Fruit fly (Drosophila melanogaster): Measurements from ENCODE around the gene Rdl.

Gene Rdl

dm6 chr3L:9188622-9189021 is 6.7 kb upstream of the Rdl start:
- TF ChIP-seq CG17806 (tag; optimal IDR thresholded peaks at IDR 0.05) (no peak), CG8301 (tag; optimal IDR thresholded peaks at IDR 0.05) (no peak), gl (tag; optimal IDR thresholded peaks at IDR 0.05) (no peak), CG4496 (GFP tag; IDR thresholded peaks at IDR 0.05) (no peak), CG15710 (tag; optimal IDR thresholded peaks at IDR 0.05) (no peak), CG8159 (tag; optimal IDR thresholded peaks at IDR 0.05) (no peak), CG10348 (GFP tag; IDR thresholded peaks at IDR 0.05) (no peak), CG13204 (GFP tag; optimal IDR thresholded peaks at IDR 0.05) (no peak), rn (GFP tag; IDR thresholded peaks at IDR 0.05) (no peak), CG12605 (GFP tag; IDR thresholded peaks at IDR 0.05) (no peak), CG9948 (tag; optimal IDR thresholded peaks at IDR 0.05) (no peak), D1 (tag; optimal IDR thresholded peaks at IDR 0.05) (no peak), Snoo (tag; optimal IDR thresholded peaks at IDR 0.05) (no peak), CG14655 (GFP tag; optimal IDR thresholded peaks at IDR 0.05) (no peak)

- TF ChIP-seq CG13204 (GFP tag; optimal IDR thresholded peaks at IDR 0.05) = no peak
- no peak for TF ChIP-seq CG4496 (GFP tag; IDR thresholded peaks at IDR 0.05)
- no peak for TF ChIP-seq CG34367 (tag; optimal IDR thresholded peaks at IDR 0.05)
- TF ChIP-seq Snoo (tag; optimal IDR thresholded peaks at IDR 0.05) = no peak
- TF ChIP-seq Pif1B (GFP tag; optimal IDR thresholded peaks at IDR 0.05) = no peak
- no peak for TF ChIP-seq CG10348 (GFP tag; IDR thresholded peaks at IDR 0.05)
- TF ChIP-seq D1 (tag; optimal IDR thresholded peaks at IDR 0.05) = no peak
- TF ChIP-seq CG14655 (GFP tag; optimal IDR thresholded peaks at IDR 0.05) = no peak
- no peak for TF ChIP-seq Pif1A (GFP tag; optimal IDR thresholded peaks at IDR 0.05)
- no peak for TF ChIP-seq CG32121 (GFP tag; IDR thresholded peaks at IDR 0.05)
- TF ChIP-seq gl (tag; optimal IDR thresholded peaks at IDR 0.05) = no peak
- TF ChIP-seq CG8159 (tag; optimal IDR thresholded peaks at IDR 0.05) = no peak
Observed at dm6 chr3L:9151183-9151786, 30.7 kb downstream of the Rdl start.

dm6 chr3L:9141998-9142397 is 40.0 kb downstream of the Rdl start:
- TF ChIP-seq CG15710 (tag; optimal IDR thresholded peaks at IDR 0.05) = no peak

- TF ChIP-seq CG9948 (tag; optimal IDR thresholded peaks at IDR 0.05) (no peak), CG4496 (GFP tag; IDR thresholded peaks at IDR 0.05) (no peak), Pif1B (GFP tag; optimal IDR thresholded peaks at IDR 0.05) (no peak), gl (tag; optimal IDR thresholded peaks at IDR 0.05) (no peak), CG15710 (tag; optimal IDR thresholded peaks at IDR 0.05) (no peak), CG8301 (tag; optimal IDR thresholded peaks at IDR 0.05) (no peak), D1 (tag; optimal IDR thresholded peaks at IDR 0.05) (no peak), CG17806 (tag; optimal IDR thresholded peaks at IDR 0.05) (no peak), CG10348 (GFP tag; IDR thresholded peaks at IDR 0.05) (no peak), Ets98B (GFP tag; IDR thresholded peaks at IDR 0.05) (no peak)
Observed at dm6 chr3L:9139553-9139952, 42.4 kb downstream of the Rdl start.

- TF ChIP-seq Snoo (tag; optimal IDR thresholded peaks at IDR 0.05) (no peak), D1 (tag; optimal IDR thresholded peaks at IDR 0.05) (peak; percentile 67), CG13204 (GFP tag; optimal IDR thresholded peaks at IDR 0.05) (no peak), rn (GFP tag; IDR thresholded peaks at IDR 0.05) (no peak), CG14655 (GFP tag; optimal IDR thresholded peaks at IDR 0.05) (no peak), fd96Ca (GFP tag; IDR thresholded peaks at IDR 0.05) (no peak), Pif1B (GFP tag; optimal IDR thresholded peaks at IDR 0.05) (no peak), CG15710 (tag; optimal IDR thresholded peaks at IDR 0.05) (no peak)
Observed at dm6 chr3L:9136976-9137954, 44.7 kb downstream of the Rdl start, which contains the start of the genes Use1 and nwk. Gene Use1 (minus strand): TSS chr3L:9137181. Gene nwk (plus strand): TSS chr3L:9137860.

- no peak for TF ChIP-seq fd96Ca (GFP tag; IDR thresholded peaks at IDR 0.05)
- no peak for TF ChIP-seq Pif1A (GFP tag; optimal IDR thresholded peaks at IDR 0.05)
- TF ChIP-seq CG10348 (GFP tag; IDR thresholded peaks at IDR 0.05) = no peak
- TF ChIP-seq CG12605 (GFP tag; IDR thresholded peaks at IDR 0.05) = no peak
- no peak for TF ChIP-seq CG32121 (GFP tag; IDR thresholded peaks at IDR 0.05)
- TF ChIP-seq Snoo (tag; optimal IDR thresholded peaks at IDR 0.05) = no peak
- TF ChIP-seq EcR (GFP tag; optimal IDR thresholded peaks at IDR 0.05) = no peak
- TF ChIP-seq Ets98B (GFP tag; IDR thresholded peaks at IDR 0.05) = no peak
- TF ChIP-seq CG4496 (GFP tag; IDR thresholded peaks at IDR 0.05) = no peak
- no peak for TF ChIP-seq CG9948 (tag; optimal IDR thresholded peaks at IDR 0.05)
- TF ChIP-seq CG8159 (tag; optimal IDR thresholded peaks at IDR 0.05) = no peak
- TF ChIP-seq CG34367 (tag; optimal IDR thresholded peaks at IDR 0.05) = no peak
- no peak for TF ChIP-seq CG13204 (GFP tag; optimal IDR thresholded peaks at IDR 0.05)
- TF ChIP-seq CG17806 (tag; optimal IDR thresholded peaks at IDR 0.05) = no peak
- no peak for TF ChIP-seq Pif1B (GFP tag; optimal IDR thresholded peaks at IDR 0.05)
- TF ChIP-seq CG14655 (GFP tag; optimal IDR thresholded peaks at IDR 0.05) = no peak
- no peak for TF ChIP-seq rn (GFP tag; IDR thresholded peaks at IDR 0.05)
Observed at dm6 chr3L:9135792-9136191, 46.2 kb downstream of the Rdl start.

Data from whole organism, pupa.